Worm (Caenorhabditis elegans) whole organism, L4/young adult: ENCODE data around the gene F47C12.13.
A peak's percentile ranks its signal among the peaks of the same experiment; 100 is the strongest.

Experiments used
- W03F9.2 ChIP-seq: fragments of 150-350 bp; optimal IDR thresholded peaks from 2 replicates; lab custom pipeline; 2014; ENCODE audit warnings: missing biosample characterization, missing genetic modification characterization
- dao-5 ChIP-seq: sonication (generic microtip); optimal IDR thresholded peaks from 2 replicates; lab custom pipeline; 2016; ENCODE audit warnings: missing genotype, missing genetic modification characterization, moderate library complexity, missing compliant biosample characterization
- him-1 ChIP-seq: sonication (generic microtip); optimal IDR thresholded peaks from 2 replicates; lab custom pipeline; 2016; ENCODE audit warnings: missing genotype, missing genetic modification reagents, missing genetic modification characterization, missing compliant biosample characterization

DNA sequence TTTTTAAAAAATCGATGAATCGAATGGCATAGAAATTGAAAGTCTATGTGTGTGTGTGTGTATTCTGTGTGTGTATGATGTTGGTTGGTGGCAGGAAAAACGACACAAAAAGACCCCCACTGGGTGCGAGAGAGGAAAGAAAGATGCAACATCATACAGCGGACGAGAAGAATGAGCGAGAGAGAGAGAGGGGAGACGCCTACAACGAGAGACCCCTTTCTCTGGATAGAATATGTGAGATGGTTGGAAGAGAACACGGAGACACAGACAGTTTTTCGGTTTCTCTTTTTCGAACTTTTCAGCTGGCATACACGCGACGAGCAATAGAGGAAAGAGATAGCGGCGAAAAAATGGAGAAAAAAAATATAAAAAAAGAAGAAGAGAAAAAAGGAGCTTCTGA, 25.6 kb upstream of the F47C12.13 start:
- no peak for TF ChIP-seq W03F9.2 (tag; lab: Kevin White, UChicago)
- peak; percentile 81 for TF ChIP-seq him-1
- TF ChIP-seq dao-5 (tag; lab: Kevin White, UChicago): no peak
